Worm (Caenorhabditis elegans) whole organism, early embryonic: Measurements from ENCODE around the gene F41G3.6.

Experiments
- B0310.2 ChIP-seq: sonication (generic microtip); optimal IDR thresholded peaks from 2 replicates; lab custom pipeline; 2016; ENCODE audit warnings: mild to moderate bottlenecking, missing genetic modification characterization, missing compliant biosample characterization
- F13C5.2 ChIP-seq: sonication (generic microtip); optimal IDR thresholded peaks from 2 replicates; lab custom pipeline; 2017; ENCODE audit warnings: mild to moderate bottlenecking, missing genetic modification characterization, inconsistent platforms, missing compliant biosample characterization
- aly-1 ChIP-seq: sonication (generic microtip); optimal IDR thresholded peaks from 2 replicates; lab custom pipeline; 2016; ENCODE audit warnings: missing genetic modification characterization, missing compliant biosample characterization
- ama-1 ChIP-seq: fragments of 150-350 bp; optimal IDR thresholded peaks from 2 replicates; lab custom pipeline; 2014
- ceh-13 ChIP-seq: fragments of 200-800 bp; sonication (Bioruptor generic); optimal IDR thresholded peaks from 2 replicates; lab custom pipeline; 2018; ENCODE audit warnings: mild to moderate bottlenecking, missing genetic modification characterization, missing compliant biosample characterization
- ceh-36 ChIP-seq: sonication (generic microtip); optimal IDR thresholded peaks from 2 replicates; lab custom pipeline; 2016; ENCODE audit warnings: missing genetic modification characterization, inconsistent platforms, missing compliant biosample characterization
- flt-1 ChIP-seq: fragments of 200-800 bp; sonication (Bioruptor generic); IDR thresholded peaks from 2 replicates; pipeline ENCODE4 v1.3.6; 2022; ENCODE audit warnings: missing genetic modification characterization, missing compliant biosample characterization
- hmbx-1 ChIP-seq: sonication (generic microtip); optimal IDR thresholded peaks from 2 replicates; lab custom pipeline; 2016; ENCODE audit warnings: mild to moderate bottlenecking, missing genetic modification characterization, missing compliant biosample characterization
- hnd-1 ChIP-seq: sonication (generic microtip); optimal IDR thresholded peaks from 2 replicates; lab custom pipeline; 2016; ENCODE audit warnings: missing genetic modification characterization, missing compliant biosample characterization
- sea-1 ChIP-seq: fragments of 200-800 bp; sonication (Bioruptor generic); conservative IDR thresholded peaks from 2 replicates; pipeline ENCODE4 v1.3.6; 2022; ENCODE audit warnings: missing genetic modification characterization, missing compliant biosample characterization
- tbx-11 ChIP-seq: fragments of 200-800 bp; sonication (Bioruptor generic); IDR thresholded peaks from 2 replicates; pipeline ENCODE4 v1.3.6; 2022; ENCODE audit warnings: missing genetic modification characterization, missing compliant biosample characterization
- tbx-37 ChIP-seq: fragments of 200-800 bp; sonication (Bioruptor generic); conservative IDR thresholded peaks from 2 replicates; pipeline ENCODE4 v1.3.6; 2022; ENCODE audit warnings: missing genetic modification reagents, missing genetic modification characterization, missing compliant biosample characterization
- tra-4 ChIP-seq: sonication (generic microtip); optimal IDR thresholded peaks from 2 replicates; lab custom pipeline; 2017; ENCODE audit warnings: missing genetic modification characterization, missing compliant biosample characterization

DNA sequence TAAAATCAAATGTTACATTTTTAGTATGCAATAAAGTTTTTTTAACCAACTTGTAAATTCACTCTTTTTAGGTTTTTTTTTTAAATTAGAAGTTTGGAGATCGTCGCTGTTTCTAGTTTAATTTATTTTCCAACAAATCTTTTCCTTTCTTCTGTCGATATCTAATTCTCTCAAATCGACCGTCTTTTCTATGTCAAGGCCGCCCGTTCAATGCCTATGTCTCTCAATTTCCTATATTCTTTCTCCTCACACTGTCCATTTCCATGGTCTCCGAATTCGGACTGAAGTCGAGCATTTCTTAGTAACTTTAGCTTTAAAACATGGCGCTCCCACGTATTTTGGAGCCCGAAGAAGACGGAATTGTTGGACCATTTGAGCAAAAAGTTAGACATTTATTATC lies 26.1 kb upstream of the F41G3.6 start, which contains the start of the genes T14B4.5 and T14B4.20:
- TF ChIP-seq ama-1 (lab: Kevin White, UChicago) (no peak), hnd-1 (tag; lab: Kevin White, UChicago) (no peak), sea-1 (GFP tag; lab: Robert Waterston, UW) (no peak), tra-4 (no peak), tbx-11 (GFP tag; lab: Robert Waterston, UW) (no peak), F13C5.2 (tag; lab: Kevin White, UChicago) (no peak), ceh-13 (GFP tag; lab: Kevin White, UChicago) (no peak), flt-1 (GFP tag; lab: Robert Waterston, UW) (no peak), hmbx-1 (tag; lab: Kevin White, UChicago) (no peak), B0310.2 (no peak), ceh-36 (tag; lab: Kevin White, UChicago) (no peak), tbx-37 (no peak), aly-1 (tag; lab: Kevin White, UChicago) (no peak)
